In the genomic region with DNA sequence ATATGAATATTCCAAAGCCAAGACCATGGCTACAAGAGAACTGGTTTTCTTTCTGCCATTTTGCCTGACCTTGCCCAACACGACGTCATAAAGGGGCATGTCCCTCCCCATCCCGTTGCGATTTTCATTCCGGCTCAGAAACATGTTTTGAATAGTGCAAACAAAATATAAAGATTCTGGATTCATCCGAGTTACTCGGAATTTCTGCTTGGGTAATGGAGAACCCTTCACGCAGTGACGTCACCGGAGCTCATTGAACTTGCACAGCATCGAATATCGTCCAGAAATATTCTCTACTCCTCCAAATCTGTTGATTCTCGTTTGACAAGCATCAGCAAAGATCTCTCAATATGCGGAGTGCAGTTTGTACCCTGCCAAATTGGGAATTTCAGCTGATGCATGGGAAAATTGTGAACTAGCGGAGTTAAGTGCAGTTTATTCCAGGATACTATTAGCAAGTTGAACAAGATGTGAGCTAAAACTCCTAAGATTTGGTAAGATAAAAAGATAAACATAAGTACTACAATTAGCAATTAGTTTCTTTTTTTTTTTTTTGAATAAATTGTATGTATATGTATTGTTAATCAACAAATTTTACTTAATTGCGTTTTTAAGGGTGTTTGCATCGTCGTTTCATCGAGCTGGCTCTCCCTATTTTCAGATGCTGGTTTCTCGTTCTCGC, we compare ENCODE assay signal across 3 fruit fly cellular contexts.
TF ChIP-seq lines count a peak whose summit lies in the region.

A gene (plus strand): TSS at position 187 of the 682 bp plus-strand sequence.

TF ChIP-seq in whole organism, embryonic, 481 proteins besides CTCF, POLR2A, EP300 and RAD21 (continued from another document):
- TF ChIP-seq CG7839 (tag; optimal IDR thresholded peaks at IDR 0.05; lab: Kevin White, UChicago): no peak
- no peak for TF ChIP-seq CG11247 (GFP tag; IDR thresholded peaks at IDR 0.05; lab: Robert Waterston, UW)
- TF ChIP-seq CG18599 (GFP tag; optimal IDR thresholded peaks at IDR 0.05; lab: Kevin White, UChicago): no peak
- peak; percentile 15 for TF ChIP-seq nom (GFP tag; optimal IDR thresholded peaks at IDR 0.05; lab: Kevin White, UChicago)
- TF ChIP-seq sr (GFP tag; IDR thresholded peaks at IDR 0.05; lab: Robert Waterston, UW): no peak
- TF ChIP-seq ERR (GFP tag; optimal IDR thresholded peaks at IDR 0.05; lab: Kevin White, UChicago): no peak
- no peak for TF ChIP-seq Stat92E (GFP tag; optimal IDR thresholded peaks at IDR 0.05; lab: Kevin White, UChicago)
- TF ChIP-seq CG10366 (GFP tag; IDR thresholded peaks at IDR 0.05; lab: Robert Waterston, UW): no peak
- TF ChIP-seq sens (GFP tag; lab: Kevin White, UChicago): peak; percentile 23
- 0 out of 4 replicates have a peak, but pooled peaks have one; percentile 45 for TF ChIP-seq chinmo (GFP tag; IDR thresholded peaks at IDR 0.05; lab: Robert Waterston, UW; ENCODE audit: partially characterized antibody)
- TF ChIP-seq pnt (GFP tag; optimal IDR thresholded peaks at IDR 0.05; lab: Kevin White, UChicago): no peak

TF ChIP-seq in whole organism, prepupa, 60 proteins besides CTCF, POLR2A, EP300 and RAD21 (continued from another document):
- peak; percentile 32 for TF ChIP-seq Ets21C (GFP tag; optimal IDR thresholded peaks at IDR 0.05; lab: Kevin White, UChicago)
- peak; percentile 67 for TF ChIP-seq CG3032 (tag; optimal IDR thresholded peaks at IDR 0.05; lab: Kevin White, UChicago)
- TF ChIP-seq CG9139 (GFP tag; optimal IDR thresholded peaks at IDR 0.05; lab: Kevin White, UChicago): peak; percentile 13
- peak; percentile 39 for TF ChIP-seq CG16779 (tag; optimal IDR thresholded peaks at IDR 0.05; lab: Kevin White, UChicago)
- TF ChIP-seq CG11762 (GFP tag; optimal IDR thresholded peaks at IDR 0.05; lab: Kevin White, UChicago; ENCODE audit: insufficient read depth): peak; percentile 4
- TF ChIP-seq lz (GFP tag; optimal IDR thresholded peaks at IDR 0.05; lab: Kevin White, UChicago): peak; percentile 58
- TF ChIP-seq spab (GFP tag; optimal IDR thresholded peaks at IDR 0.05; lab: Kevin White, UChicago): peak; percentile 51
- no peak for TF ChIP-seq Blimp-1 (GFP tag; optimal IDR thresholded peaks at IDR 0.05; lab: Kevin White, UChicago)
- peak; percentile 74 for TF ChIP-seq CG6808 (GFP tag; optimal IDR thresholded peaks at IDR 0.05; lab: Kevin White, UChicago)
- TF ChIP-seq Smox (GFP tag; optimal IDR thresholded peaks at IDR 0.05; lab: Kevin White, UChicago): peak; percentile 57
- peak; percentile 45 for TF ChIP-seq CG8632 (GFP tag; optimal IDR thresholded peaks at IDR 0.05; lab: Kevin White, UChicago)
- no peak for TF ChIP-seq CG6163 (GFP tag; IDR thresholded peaks at IDR 0.05; lab: Robert Waterston, UW)
- peak; percentile 30 for TF ChIP-seq Met (GFP tag; optimal IDR thresholded peaks at IDR 0.05; lab: Kevin White, UChicago)
- peak; percentile 20 for TF ChIP-seq CG6276 (GFP tag; optimal IDR thresholded peaks at IDR 0.05; lab: Kevin White, UChicago)
- no peak for TF ChIP-seq Gug (GFP tag; IDR thresholded peaks at IDR 0.05; lab: Robert Waterston, UW)
- no peak for TF ChIP-seq Sox15 (GFP tag; optimal IDR thresholded peaks at IDR 0.05; lab: Kevin White, UChicago)
- TF ChIP-seq CG10669 (GFP tag; optimal IDR thresholded peaks at IDR 0.05; lab: Kevin White, UChicago): peak; percentile 63
- peak in 1 of 2 experiments; percentile 42 for TF ChIP-seq salr (GFP tag; optimal IDR thresholded peaks at IDR 0.05; lab: Kevin White, UChicago)
- TF ChIP-seq CG8119 (GFP tag; IDR thresholded peaks at IDR 0.05; lab: Robert Waterston, UW): peak; percentile 45; the same call in 2 of the 3 replicates
- no peak for TF ChIP-seq dac (GFP tag; optimal IDR thresholded peaks at IDR 0.05; lab: Kevin White, UChicago)
- no peak for TF ChIP-seq eg (GFP tag; IDR thresholded peaks at IDR 0.05; lab: Robert Waterston, UW)
- peak; percentile 53 for TF ChIP-seq OdsH (GFP tag; optimal IDR thresholded peaks at IDR 0.05; lab: Kevin White, UChicago)
- TF ChIP-seq CG11902 (GFP tag; optimal IDR thresholded peaks at IDR 0.05; lab: Kevin White, UChicago): no peak
- TF ChIP-seq dsx (GFP tag; optimal IDR thresholded peaks at IDR 0.05; lab: Kevin White, UChicago; ENCODE audit: poor library complexity, severe bottlenecking): no peak
- TF ChIP-seq svp (GFP tag; lab: Kevin White, UChicago): peak; percentile 57
- no peak for TF ChIP-seq CG11294 (GFP tag; IDR thresholded peaks at IDR 0.05; lab: Robert Waterston, UW)
- peak; percentile 35 for TF ChIP-seq CG31627 (GFP tag; optimal IDR thresholded peaks at IDR 0.05; lab: Kevin White, UChicago)
- peak; percentile 23 for TF ChIP-seq Eip75B (GFP tag; optimal IDR thresholded peaks at IDR 0.05; lab: Kevin White, UChicago)
- no peak for TF ChIP-seq CG7368 (GFP tag; optimal IDR thresholded peaks at IDR 0.05; lab: Kevin White, UChicago)
- peak; percentile 44 for TF ChIP-seq CG34406 (GFP tag; optimal IDR thresholded peaks at IDR 0.05; lab: Kevin White, UChicago)
- no peak for TF ChIP-seq fd85E (GFP tag; optimal IDR thresholded peaks at IDR 0.05; lab: Kevin White, UChicago)
- peak; percentile 72 for TF ChIP-seq achi (GFP tag; optimal IDR thresholded peaks at IDR 0.05; lab: Kevin White, UChicago)
- peak; percentile 58 for TF ChIP-seq pdm3 (GFP tag; optimal IDR thresholded peaks at IDR 0.05; lab: Kevin White, UChicago)
- TF ChIP-seq CG4318 (GFP tag; optimal IDR thresholded peaks at IDR 0.05; lab: Kevin White, UChicago): no peak
- no peak for TF ChIP-seq Lpt (GFP tag; optimal IDR thresholded peaks at IDR 0.05; lab: Kevin White, UChicago)
- no peak for TF ChIP-seq cyc (GFP tag; optimal IDR thresholded peaks at IDR 0.05; lab: Kevin White, UChicago)
- peak; percentile 44 for TF ChIP-seq vri (GFP tag; optimal IDR thresholded peaks at IDR 0.05; lab: Kevin White, UChicago)
- no peak for TF ChIP-seq CG8319 (GFP tag; optimal IDR thresholded peaks at IDR 0.05; lab: Kevin White, UChicago)
- peak; percentile 38 for TF ChIP-seq CG3919 (GFP tag; optimal IDR thresholded peaks at IDR 0.05; lab: Kevin White, UChicago)
- TF ChIP-seq CG32006 (GFP tag; optimal IDR thresholded peaks at IDR 0.05; lab: Kevin White, UChicago): peak; percentile 48

TF ChIP-seq in whole organism, wandering third instar larva, 38 proteins besides CTCF, POLR2A, EP300 and RAD21 (continued from another document):
- TF ChIP-seq Dif (GFP tag; optimal IDR thresholded peaks at IDR 0.05; lab: Kevin White, UChicago; ENCODE audit: partially characterized antibody): peak; percentile 34
TF ChIP-seq in whole organism, wandering third instar larva: peak in this region for 12.
